Fruit fly (Drosophila melanogaster) whole organism, embryonic: ENCODE measurements around the gene CG15336.

ENCODE experiments used
- Ada2b ChIP-seq: fragments of 200-800 bp; sonication (Bioruptor generic); IDR thresholded peaks from 2 replicates; pipeline ENCODE4 v1.3.6; 2022; ENCODE audit warnings: missing biosample characterization, missing genetic modification characterization
- Atf3 ChIP-seq: fragments of 200-800 bp; sonication (Bioruptor generic); optimal IDR thresholded peaks from 3 replicates; lab custom pipeline; 2016; ENCODE audit warnings: missing biosample characterization, missing genetic modification characterization
- B-H1 ChIP-seq: fragments of 200-800 bp; sonication (Bioruptor generic); IDR thresholded peaks from 3 replicates; pipeline ENCODE4 v1.3.6; 2022; ENCODE audit warnings: missing biosample characterization, missing genetic modification characterization
- CG10321 ChIP-seq: fragments of 200-800 bp; sonication (Bioruptor generic); IDR thresholded peaks from 2 replicates; pipeline ENCODE4 v1.3.6; 2022; ENCODE audit warnings: missing biosample characterization, missing genetic modification characterization
- CG10959 ChIP-seq: fragments of 200-800 bp; sonication (Bioruptor generic); IDR thresholded peaks from 2 replicates; pipeline ENCODE4 v1.3.6; 2022; ENCODE audit warnings: missing biosample characterization, missing genetic modification characterization
- CG10979 ChIP-seq: fragments of 200-800 bp; sonication (Bioruptor generic); optimal IDR thresholded peaks from 2 replicates; lab custom pipeline; 2018; ENCODE audit warnings: missing biosample characterization, mild to moderate bottlenecking, missing genetic modification characterization, moderate library complexity
- CG11696 ChIP-seq: fragments of 200-800 bp; sonication (Bioruptor generic); IDR thresholded peaks from 2 replicates; pipeline ENCODE4 v1.3.6; 2022; ENCODE audit warnings: missing biosample characterization, missing genetic modification characterization
- CG11723 ChIP-seq: fragments of 200-800 bp; sonication (Bioruptor generic); optimal IDR thresholded peaks from 2 replicates; lab custom pipeline; 2017; ENCODE audit warnings: missing biosample characterization, mild to moderate bottlenecking, missing genetic modification characterization
- CG12071 ChIP-seq: fragments of 200-800 bp; sonication (Bioruptor generic); optimal IDR thresholded peaks from 3 replicates; lab custom pipeline; 2018; ENCODE audit warnings: missing biosample characterization, mild to moderate bottlenecking, missing genetic modification characterization
- CG12391 ChIP-seq: fragments of 200-800 bp; sonication (Bioruptor generic); optimal IDR thresholded peaks from 3 replicates; lab custom pipeline; 2018; ENCODE audit warnings: missing biosample characterization, mild to moderate bottlenecking, missing genetic modification characterization, moderate library complexity
- CG14860 ChIP-seq: fragments of 200-800 bp; sonication (Bioruptor generic); IDR thresholded peaks from 3 replicates; pipeline ENCODE4 v1.3.6; 2022; ENCODE audit warnings: missing biosample characterization, missing genetic modification characterization; ENCODE audit not compliant: partially characterized antibody
- CG18599 ChIP-seq: fragments of 200-800 bp; sonication (Bioruptor generic); optimal IDR thresholded peaks from 3 replicates; lab custom pipeline; 2017; ENCODE audit warnings: missing biosample characterization, missing genetic modification characterization, mild to moderate bottlenecking, moderate library complexity, missing genetic modification reagents
- CG30403 ChIP-seq: fragments of 200-800 bp; sonication (Bioruptor generic); optimal IDR thresholded peaks from 3 replicates; lab custom pipeline; 2016; ENCODE audit warnings: missing biosample characterization, missing genetic modification characterization
- CG31365 ChIP-seq: fragments of 200-800 bp; sonication (Bioruptor generic); optimal IDR thresholded peaks from 2 replicates; lab custom pipeline; 2018; ENCODE audit warnings: missing biosample characterization, mild to moderate bottlenecking, missing genetic modification characterization
- CG31441 ChIP-seq: fragments of 200-800 bp; sonication (Bioruptor generic); IDR thresholded peaks from 2 replicates; pipeline ENCODE4 v1.3.6; 2022; ENCODE audit warnings: missing biosample characterization, missing genetic modification characterization
- CG3163 ChIP-seq: fragments of 200-800 bp; sonication (Bioruptor generic); optimal IDR thresholded peaks from 3 replicates; lab custom pipeline; 2016; ENCODE audit warnings: missing biosample characterization, missing genetic modification characterization
- CG4730 ChIP-seq: fragments of 200-800 bp; sonication (Bioruptor generic); IDR thresholded peaks from 2 replicates; pipeline ENCODE4 v1.3.6; 2022; ENCODE audit warnings: missing biosample characterization, missing genetic modification characterization
- CG4820 ChIP-seq: fragments of 200-800 bp; sonication (Bioruptor generic); optimal IDR thresholded peaks from 3 replicates; lab custom pipeline; 2016; ENCODE audit warnings: missing biosample characterization, missing genetic modification characterization
- Doc2 ChIP-seq: fragments of 200-800 bp; sonication (Bioruptor generic); IDR thresholded peaks from 2 replicates; pipeline ENCODE4 v1.3.6; 2022; ENCODE audit warnings: missing biosample characterization, missing genetic modification characterization
- E2f2 ChIP-seq: fragments of 200-800 bp; sonication (Bioruptor generic); IDR thresholded peaks from 2 replicates; pipeline ENCODE4 v1.3.6; 2022; ENCODE audit warnings: missing biosample characterization, missing genetic modification characterization
- HLH54F ChIP-seq: fragments of 200-800 bp; sonication (Bioruptor generic); optimal IDR thresholded peaks from 3 replicates; lab custom pipeline; 2016; ENCODE audit warnings: missing biosample characterization, missing genetic modification characterization
- Jarid2 ChIP-seq: fragments of 200-800 bp; sonication (Bioruptor generic); optimal IDR thresholded peaks from 3 replicates; lab custom pipeline; 2017; ENCODE audit warnings: mild to moderate bottlenecking, missing biosample characterization, missing genetic modification reagents, missing genetic modification characterization
- NfI ChIP-seq: fragments of 200-800 bp; sonication (Bioruptor generic); optimal IDR thresholded peaks from 3 replicates; lab custom pipeline; 2018; ENCODE audit warnings: missing biosample characterization, mild to moderate bottlenecking, missing genetic modification characterization, moderate library complexity
- PHDP ChIP-seq: fragments of 200-800 bp; sonication (Bioruptor generic); optimal IDR thresholded peaks from 3 replicates; lab custom pipeline; 2018; ENCODE audit warnings: missing biosample characterization, mild to moderate bottlenecking, missing genetic modification characterization, moderate library complexity
- Pdp1 ChIP-seq, 2 experiments: fragments of 200-800 bp; sonication (Bioruptor generic); optimal IDR thresholded peaks; 3 replicates each; lab custom pipeline; 2016; ENCODE audit warnings: missing biosample characterization in 2 of 2, missing genetic modification characterization in 2 of 2, mild to moderate bottlenecking in 1 of 2, moderate library complexity in 1 of 2
- Poxn ChIP-seq: fragments of 200-800 bp; sonication (Bioruptor generic); IDR thresholded peaks from 2 replicates; pipeline ENCODE4 v1.3.6; 2022; ENCODE audit warnings: missing biosample characterization, missing genetic modification characterization
- Rx ChIP-seq: fragments of 200-800 bp; sonication (Bioruptor generic); IDR thresholded peaks from 2 replicates; pipeline ENCODE4 v1.3.6; 2022; ENCODE audit warnings: missing biosample characterization, missing genetic modification characterization
- Xbp1 ChIP-seq: fragments of 200-800 bp; sonication (Bioruptor generic); optimal IDR thresholded peaks from 3 replicates; lab custom pipeline; 2016; ENCODE audit warnings: missing biosample characterization, mild to moderate bottlenecking, missing genetic modification characterization
- Xrp1 ChIP-seq: fragments of 200-800 bp; sonication (Bioruptor generic); IDR thresholded peaks from 2 replicates; pipeline ENCODE4 v1.3.6; 2022; ENCODE audit warnings: missing biosample characterization, missing genetic modification characterization
- bcd ChIP-seq: fragments of 200-800 bp; sonication (Bioruptor generic); optimal IDR thresholded peaks from 2 replicates; lab custom pipeline; 2017; ENCODE audit warnings: missing biosample characterization, mild to moderate bottlenecking, missing genetic modification characterization
- bigmax ChIP-seq: fragments of 200-800 bp; sonication (Bioruptor generic); optimal IDR thresholded peaks from 2 replicates; lab custom pipeline; 2018; ENCODE audit warnings: missing biosample characterization, mild to moderate bottlenecking, missing genetic modification characterization
- ci ChIP-seq: fragments of 200-800 bp; sonication (Bioruptor generic); IDR thresholded peaks from 3 replicates; pipeline ENCODE4 v1.3.6; 2022; ENCODE audit warnings: missing biosample characterization, missing genetic modification characterization
- da ChIP-seq: fragments of 200-800 bp; sonication (Bioruptor generic); optimal IDR thresholded peaks from 2 replicates; lab custom pipeline; 2016; ENCODE audit warnings: missing biosample characterization, missing genetic modification characterization
- danr ChIP-seq: fragments of 200-800 bp; sonication (Bioruptor generic); IDR thresholded peaks from 2 replicates; pipeline ENCODE4 v1.3.6; 2022; ENCODE audit warnings: missing biosample characterization, missing genetic modification characterization
- gem ChIP-seq: fragments of 200-800 bp; sonication (Bioruptor generic); optimal IDR thresholded peaks from 2 replicates; lab custom pipeline; 2019; ENCODE audit warnings: missing biosample characterization, mild to moderate bottlenecking, missing genetic modification characterization, moderate library complexity
- hkb ChIP-seq, 2 experiments: fragments of 200-800 bp in 1 of 2; fragments of >200 bp in 1 of 2; sonication (Bioruptor generic) in 1 of 2; IDR thresholded peaks in 1 of 2; optimal IDR thresholded peaks in 1 of 2; 2 replicates each; pipeline versions ENCODE4 v1.3.6 to Lab custom; 2017 to 2022; ENCODE audit warnings: missing biosample characterization in 1 of 2, missing genetic modification characterization in 1 of 2
- inv ChIP-seq: fragments of 200-800 bp; sonication (Bioruptor generic); IDR thresholded peaks from 2 replicates; pipeline ENCODE4 v1.3.6; 2022; ENCODE audit warnings: missing biosample characterization, missing genetic modification characterization; ENCODE audit not compliant: partially characterized antibody
- jing ChIP-seq: fragments of 200-800 bp; sonication (Bioruptor generic); optimal IDR thresholded peaks from 2 replicates; lab custom pipeline; 2018; ENCODE audit warnings: missing biosample characterization, mild to moderate bottlenecking, missing genetic modification characterization
- lab ChIP-seq: fragments of 200-800 bp; sonication (Bioruptor generic); optimal IDR thresholded peaks from 3 replicates; lab custom pipeline; 2017; ENCODE audit warnings: missing biosample characterization, missing genetic modification characterization, mild to moderate bottlenecking, moderate library complexity, missing genetic modification reagents
- lbe ChIP-seq: fragments of 200-800 bp; sonication (Bioruptor generic); optimal IDR thresholded peaks from 2 replicates; lab custom pipeline; 2016; ENCODE audit warnings: missing biosample characterization, mild to moderate bottlenecking, missing genetic modification characterization
- nau ChIP-seq: fragments of 200-800 bp; sonication (Bioruptor generic); optimal IDR thresholded peaks from 3 replicates; lab custom pipeline; 2017; ENCODE audit warnings: missing biosample characterization, mild to moderate bottlenecking, missing genetic modification characterization, missing genetic modification reagents
- nom ChIP-seq: fragments of 200-800 bp; sonication (Bioruptor generic); optimal IDR thresholded peaks from 2 replicates; lab custom pipeline; 2017; ENCODE audit warnings: missing biosample characterization, missing genetic modification characterization, mild to moderate bottlenecking, moderate library complexity, missing genetic modification reagents
- org-1 ChIP-seq: fragments of 200-800 bp; sonication (Bioruptor generic); optimal IDR thresholded peaks from 2 replicates; lab custom pipeline; 2017; ENCODE audit warnings: missing biosample characterization, missing genetic modification characterization
- peb ChIP-seq: fragments of 200-800 bp; sonication (Bioruptor generic); IDR thresholded peaks from 2 replicates; pipeline ENCODE4 v1.3.6; 2022; ENCODE audit warnings: missing biosample characterization, missing genetic modification characterization
- phol ChIP-seq: fragments of 200-800 bp; sonication (Bioruptor generic); optimal IDR thresholded peaks from 3 replicates; lab custom pipeline; 2018; ENCODE audit warnings: missing biosample characterization, mild to moderate bottlenecking, missing genetic modification characterization, moderate library complexity
- seq ChIP-seq: fragments of 200-800 bp; sonication (Bioruptor generic); IDR thresholded peaks from 2 replicates; pipeline ENCODE4 v1.3.6; 2022; ENCODE audit warnings: missing biosample characterization, missing genetic modification characterization
- slbo ChIP-seq: fragments of 200-800 bp; sonication (Bioruptor generic); IDR thresholded peaks from 2 replicates; pipeline ENCODE4 v1.3.6; 2022; ENCODE audit warnings: missing biosample characterization, missing genetic modification characterization
- slou ChIP-seq: fragments of 200-800 bp; sonication (Bioruptor generic); optimal IDR thresholded peaks from 3 replicates; lab custom pipeline; 2016; ENCODE audit warnings: missing biosample characterization, missing genetic modification characterization
- tin ChIP-seq: fragments of 200-800 bp; sonication (Bioruptor generic); optimal IDR thresholded peaks from 3 replicates; lab custom pipeline; 2016; ENCODE audit warnings: missing biosample characterization, missing genetic modification characterization

CG15336 gene

dm6 chrX:8196598-8197228, 49.0 kb downstream of the CG15336 start (continued):
- TF ChIP-seq peb (GFP tag; lab: Robert Waterston, UW), result no peak
- TF ChIP-seq Doc2 (GFP tag; lab: Robert Waterston, UW), result 0 out of 2 replicates have a peak, but pooled peaks have one; percentile 7
- no peak for TF ChIP-seq Poxn (GFP tag; lab: Robert Waterston, UW)
- TF ChIP-seq CG10959 (GFP tag; lab: Robert Waterston, UW), result 0 out of 2 replicates have a peak, but pooled peaks have one; percentile 18
- TF ChIP-seq CG31365 (tag; lab: Kevin White, UChicago), result no peak
- TF ChIP-seq E2f2 (GFP tag; lab: Robert Waterston, UW), result peak; percentile 39; the same call in 1 of the 2 replicates
- peak; percentile 6 for TF ChIP-seq org-1 (GFP tag; lab: Kevin White, UChicago)
- no peak for TF ChIP-seq bigmax (GFP tag; lab: Kevin White, UChicago)
- TF ChIP-seq gem (tag; lab: Kevin White, UChicago), result peak; percentile 56
- TF ChIP-seq CG11696, result 0 out of 2 replicates have a peak, but pooled peaks have one; percentile 29
- TF ChIP-seq Xrp1 (GFP tag; lab: Robert Waterston, UW), result peak; percentile 53; the same call in 1 of the 2 replicates
- peak; percentile 57 for TF ChIP-seq slbo (GFP tag; lab: Robert Waterston, UW)
- peak; percentile 49 for TF ChIP-seq Rx
- peak; percentile 48 for TF ChIP-seq CG4820
- no peak for TF ChIP-seq Atf3 (GFP tag; lab: Kevin White, UChicago)
- peak; percentile 40 for TF ChIP-seq NfI (GFP tag; lab: Kevin White, UChicago)
- peak; percentile 30 for TF ChIP-seq PHDP (tag; lab: Kevin White, UChicago)
- peak; percentile 77 for TF ChIP-seq ci (GFP tag; lab: Robert Waterston, UW)
- TF ChIP-seq B-H1, result peak; percentile 31; the same call in 1 of the 3 replicates
- peak; percentile 38; the same call in 1 of the 2 replicates for TF ChIP-seq seq (GFP tag; lab: Robert Waterston, UW)
- TF ChIP-seq CG18599 (GFP tag; lab: Kevin White, UChicago), result no peak
- peak; percentile 61 for TF ChIP-seq CG4730 (GFP tag; lab: Robert Waterston, UW)
- TF ChIP-seq CG31441 (GFP tag; lab: Robert Waterston, UW), result peak; percentile 55; the same call in 1 of the 2 replicates
- peak; percentile 33 for TF ChIP-seq tin (GFP tag; lab: Kevin White, UChicago)
- TF ChIP-seq Pdp1 (GFP tag; optimal IDR thresholded peaks at IDR 0.05; lab: Kevin White, UChicago), result peak; percentile 25 to 38
- TF ChIP-seq CG10321 (GFP tag; lab: Robert Waterston, UW), result 0 out of 2 replicates have a peak, but pooled peaks have one; percentile 8
- TF ChIP-seq inv, result no peak
- no peak for TF ChIP-seq slou (GFP tag; lab: Kevin White, UChicago)
- TF ChIP-seq jing (GFP tag; lab: Kevin White, UChicago), result peak; percentile 1
- TF ChIP-seq Ada2b (GFP tag; lab: Robert Waterston, UW), result peak; percentile 61
- peak; percentile 29 for TF ChIP-seq nom (GFP tag; lab: Kevin White, UChicago)
- 0 out of 2 replicates have a peak, but pooled peaks have one; percentile 36 for TF ChIP-seq danr (GFP tag; lab: Robert Waterston, UW)
- TF ChIP-seq bcd (GFP tag; lab: Kevin White, UChicago), result peak; percentile 41
- peak; percentile 52 for TF ChIP-seq lab (GFP tag; lab: Kevin White, UChicago)
- no peak for TF ChIP-seq CG3163 (GFP tag; lab: Kevin White, UChicago)
- peak; percentile 15 for TF ChIP-seq HLH54F (GFP tag; lab: Kevin White, UChicago)
- no peak for TF ChIP-seq da (GFP tag; lab: Kevin White, UChicago)
- peak; percentile 47 for TF ChIP-seq CG10979 (tag; lab: Kevin White, UChicago)
- peak; percentile 57 for TF ChIP-seq phol (tag; lab: Kevin White, UChicago)
- TF ChIP-seq Jarid2 (GFP tag; lab: Kevin White, UChicago), result no peak
- TF ChIP-seq CG30403 (GFP tag; lab: Kevin White, UChicago), result peak; percentile 28
- TF ChIP-seq CG12071 (GFP tag; lab: Kevin White, UChicago), result peak; percentile 47
- peak; percentile 32 for TF ChIP-seq lbe (GFP tag; lab: Kevin White, UChicago)
- TF ChIP-seq hkb (optimal IDR thresholded peaks at IDR 0.05; lab: Kevin White, UChicago), result no peak
- peak; percentile 83 for TF ChIP-seq hkb (GFP tag; IDR thresholded peaks at IDR 0.05; lab: Robert Waterston, UW)
- no peak for TF ChIP-seq CG14860 (GFP tag; lab: Robert Waterston, UW)
- TF ChIP-seq Xbp1 (GFP tag; lab: Kevin White, UChicago), result peak; percentile 44
- TF ChIP-seq nau (GFP tag; lab: Kevin White, UChicago), result peak; percentile 11
- no peak for TF ChIP-seq CG11723
- TF ChIP-seq CG12391 (tag; lab: Kevin White, UChicago), result peak; percentile 34
